Worm (Caenorhabditis elegans) whole organism, L4/young adult: ENCODE measurements around the gene F26G1.1.

Source experiments
- dao-5 ChIP-seq: sonication (generic microtip); optimal IDR thresholded peaks from 2 replicates; lab custom pipeline; 2016; ENCODE audit warnings: missing genotype, missing genetic modification characterization, moderate library complexity, missing compliant biosample characterization
- him-1 ChIP-seq: sonication (generic microtip); optimal IDR thresholded peaks from 2 replicates; lab custom pipeline; 2016; ENCODE audit warnings: missing genotype, missing genetic modification reagents, missing genetic modification characterization, missing compliant biosample characterization

ce11 chrII:4771282-4771681, 20.1 kb upstream of the F26G1.1 start, which contains the start of gene F26G1.5:
- TF ChIP-seq dao-5 (tag; lab: Kevin White, UChicago) (no peak), him-1 (tag; lab: Kevin White, UChicago) (no peak)
